Fruit fly (Drosophila melanogaster) whole organism, embryonic: ENCODE results near the gene ppk30.

Experiments used
- Aef1 ChIP-seq: fragments of 200-800 bp; sonication (Bioruptor generic); IDR thresholded peaks from 3 replicates; pipeline ENCODE4 v1.3.6; 2022; ENCODE audit warnings: missing biosample characterization, missing genetic modification characterization
- Antp ChIP-seq: fragments of 200-800 bp; sonication (Bioruptor generic); optimal IDR thresholded peaks from 3 replicates; lab custom pipeline; 2016; ENCODE audit warnings: missing biosample characterization, missing genetic modification characterization
- Atf3 ChIP-seq: fragments of 200-800 bp; sonication (Bioruptor generic); optimal IDR thresholded peaks from 3 replicates; lab custom pipeline; 2016; ENCODE audit warnings: missing biosample characterization, missing genetic modification characterization
- Awh ChIP-seq: fragments of 200-800 bp; sonication (Bioruptor generic); IDR thresholded peaks from 2 replicates; pipeline ENCODE4, ENCODE4 v1.3.6; 2022; ENCODE audit warnings: missing biosample characterization, missing genetic modification characterization
- CG10959 ChIP-seq: fragments of 200-800 bp; sonication (Bioruptor generic); IDR thresholded peaks from 2 replicates; pipeline ENCODE4 v1.3.6; 2022; ENCODE audit warnings: missing biosample characterization, missing genetic modification characterization
- CG11723 ChIP-seq: fragments of 200-800 bp; sonication (Bioruptor generic); optimal IDR thresholded peaks from 2 replicates; lab custom pipeline; 2017; ENCODE audit warnings: missing biosample characterization, mild to moderate bottlenecking, missing genetic modification characterization
- CG12219 ChIP-seq: fragments of 200-800 bp; sonication (Bioruptor generic); optimal IDR thresholded peaks from 3 replicates; lab custom pipeline; 2018; ENCODE audit warnings: missing biosample characterization, mild to moderate bottlenecking, missing genetic modification characterization
- CG14710 ChIP-seq: fragments of 200-800 bp; sonication (Bioruptor generic); optimal IDR thresholded peaks from 3 replicates; lab custom pipeline; 2019; ENCODE audit warnings: missing biosample characterization, mild to moderate bottlenecking, missing genetic modification characterization, moderate library complexity
- CG17802 ChIP-seq: fragments of 200-800 bp; sonication (Bioruptor generic); optimal IDR thresholded peaks from 2 replicates; lab custom pipeline; 2018; ENCODE audit warnings: missing biosample characterization, mild to moderate bottlenecking, missing genetic modification characterization, moderate library complexity
- CG2712 ChIP-seq: fragments of 200-800 bp; optimal IDR thresholded peaks from 3 replicates; lab custom pipeline; 2019; ENCODE audit warnings: missing biosample characterization, mild to moderate bottlenecking, missing genetic modification characterization, moderate library complexity
- CG2875 ChIP-seq: fragments of 200-800 bp; sonication (Bioruptor generic); optimal IDR thresholded peaks from 2 replicates; lab custom pipeline; 2017; ENCODE audit warnings: missing biosample characterization, mild to moderate bottlenecking, missing genetic modification characterization, missing genetic modification reagents
- CG31441 ChIP-seq: fragments of 200-800 bp; sonication (Bioruptor generic); IDR thresholded peaks from 2 replicates; pipeline ENCODE4 v1.3.6; 2022; ENCODE audit warnings: missing biosample characterization, missing genetic modification characterization
- CG34224 ChIP-seq: fragments of 200-800 bp; sonication (Bioruptor generic); IDR thresholded peaks from 3 replicates; pipeline ENCODE4 v1.3.6; 2022; ENCODE audit warnings: missing biosample characterization, missing genetic modification characterization; ENCODE audit not compliant: partially characterized antibody
- CG3995 ChIP-seq: fragments of 200-800 bp; sonication (Bioruptor generic); optimal IDR thresholded peaks from 3 replicates; lab custom pipeline; 2016; ENCODE audit warnings: missing biosample characterization, missing genetic modification characterization
- CG4328 ChIP-seq: fragments of 200-800 bp; sonication (Bioruptor generic); optimal IDR thresholded peaks from 3 replicates; lab custom pipeline; 2017; ENCODE audit warnings: missing biosample characterization, missing genetic modification reagents, missing genetic modification characterization
- CG7839 ChIP-seq: fragments of 200-800 bp; sonication (Bioruptor generic); optimal IDR thresholded peaks from 3 replicates; lab custom pipeline; 2018; ENCODE audit warnings: missing biosample characterization, mild to moderate bottlenecking, missing genetic modification characterization, moderate library complexity
- CG7963 ChIP-seq: fragments of 200-800 bp; sonication (Bioruptor generic); IDR thresholded peaks from 3 replicates; pipeline ENCODE4 v1.3.6; 2022; ENCODE audit warnings: missing biosample characterization, missing genetic modification characterization; ENCODE audit not compliant: partially characterized antibody
- CG8478 ChIP-seq: fragments of >200 bp; optimal IDR thresholded peaks from 2 replicates; lab custom pipeline; 2018
- CG9727 ChIP-seq: fragments of 200-800 bp; sonication (Bioruptor generic); optimal IDR thresholded peaks from 3 replicates; lab custom pipeline; 2017; ENCODE audit warnings: missing biosample characterization, mild to moderate bottlenecking, missing genetic modification characterization
- CG9797 ChIP-seq: fragments of 200-800 bp; sonication (Bioruptor generic); optimal IDR thresholded peaks from 3 replicates; lab custom pipeline; 2018; ENCODE audit warnings: missing biosample characterization, mild to moderate bottlenecking, missing genetic modification characterization
- Chrac-16 ChIP-seq: fragments of 200-800 bp; sonication (Bioruptor generic); optimal IDR thresholded peaks from 3 replicates; lab custom pipeline; 2016; ENCODE audit warnings: missing biosample characterization, missing genetic modification characterization
- E2f1 ChIP-seq: fragments of 200-800 bp; sonication (Bioruptor generic); IDR thresholded peaks from 2 replicates; pipeline ENCODE4 v1.3.6; 2022; ENCODE audit warnings: missing biosample characterization, missing genetic modification characterization
- E2f2 ChIP-seq: fragments of 200-800 bp; sonication (Bioruptor generic); IDR thresholded peaks from 2 replicates; pipeline ENCODE4 v1.3.6; 2022; ENCODE audit warnings: missing biosample characterization, missing genetic modification characterization
- Fer1 ChIP-seq: fragments of 200-800 bp; sonication (Bioruptor generic); optimal IDR thresholded peaks from 2 replicates; lab custom pipeline; 2017; ENCODE audit warnings: missing biosample characterization, mild to moderate bottlenecking, missing genetic modification characterization
- Hand ChIP-seq: fragments of 200-800 bp; sonication (Bioruptor generic); optimal IDR thresholded peaks from 2 replicates; lab custom pipeline; 2017; ENCODE audit warnings: mild to moderate bottlenecking, missing biosample characterization, missing genetic modification reagents, missing genetic modification characterization
- Hmr ChIP-seq: fragments of 200-800 bp; sonication (Bioruptor generic); optimal IDR thresholded peaks from 3 replicates; lab custom pipeline; 2017; ENCODE audit warnings: mild to moderate bottlenecking, missing biosample characterization, missing genetic modification reagents, missing genetic modification characterization
- Jarid2 ChIP-seq: fragments of 200-800 bp; sonication (Bioruptor generic); optimal IDR thresholded peaks from 3 replicates; lab custom pipeline; 2017; ENCODE audit warnings: mild to moderate bottlenecking, missing biosample characterization, missing genetic modification reagents, missing genetic modification characterization
- MTF-1 ChIP-seq: fragments of 200-800 bp; sonication (Bioruptor generic); optimal IDR thresholded peaks from 2 replicates; lab custom pipeline; 2018; ENCODE audit warnings: missing biosample characterization, mild to moderate bottlenecking, missing genetic modification characterization, borderline replicate concordance
- NFAT ChIP-seq: fragments of 200-800 bp; sonication (Bioruptor generic); IDR thresholded peaks from 2 replicates; pipeline ENCODE4 v1.3.6; 2022; ENCODE audit warnings: missing biosample characterization, missing genetic modification characterization
- Rfx ChIP-seq: fragments of 200-800 bp; sonication (Bioruptor generic); IDR thresholded peaks from 2 replicates; pipeline ENCODE4 v1.3.6; 2022; ENCODE audit warnings: missing biosample characterization, missing genetic modification characterization
- YL-1 ChIP-seq: fragments of 200-800 bp; sonication (Bioruptor generic); optimal IDR thresholded peaks from 3 replicates; lab custom pipeline; 2017; ENCODE audit warnings: missing biosample characterization, mild to moderate bottlenecking, missing genetic modification characterization
- ac ChIP-seq: fragments of 200-800 bp; sonication (Bioruptor generic); optimal IDR thresholded peaks from 3 replicates; lab custom pipeline; 2017; ENCODE audit warnings: missing biosample characterization, mild to moderate bottlenecking, missing genetic modification characterization
- amos ChIP-seq: fragments of 200-800 bp; sonication (Bioruptor generic); IDR thresholded peaks from 2 replicates; pipeline ENCODE4 v1.3.6; 2022; ENCODE audit warnings: missing biosample characterization, missing genetic modification characterization; ENCODE audit not compliant: partially characterized antibody
- ase ChIP-seq: fragments of 200-800 bp; sonication (Bioruptor generic); IDR thresholded peaks from 3 replicates; pipeline ENCODE4 v1.3.6; 2022; ENCODE audit warnings: missing biosample characterization, missing genetic modification characterization
- bbx ChIP-seq: fragments of 200-800 bp; sonication (Bioruptor generic); IDR thresholded peaks from 2 replicates; pipeline ENCODE4 v1.3.6; 2022; ENCODE audit warnings: missing biosample characterization, missing genetic modification characterization; ENCODE audit not compliant: partially characterized antibody
- bsh ChIP-seq, 2 experiments: fragments of 200-800 bp; sonication (Bioruptor generic); optimal IDR thresholded peaks; 2 replicates each; lab custom pipeline; 2017 to 2018; ENCODE audit warnings: mild to moderate bottlenecking in 2 of 2, missing biosample characterization in 2 of 2, missing genetic modification characterization in 2 of 2, moderate library complexity in 1 of 2
- chinmo ChIP-seq: fragments of 200-800 bp; sonication (Bioruptor generic); IDR thresholded peaks from 4 replicates; pipeline ENCODE4 v1.3.6; 2022; ENCODE audit warnings: missing biosample characterization, missing genetic modification characterization; ENCODE audit not compliant: partially characterized antibody
- chn ChIP-seq: fragments of 200-800 bp; sonication (Bioruptor generic); optimal IDR thresholded peaks from 2 replicates; lab custom pipeline; 2016; ENCODE audit warnings: missing biosample characterization, missing genetic modification characterization
- corto ChIP-seq: fragments of 200-800 bp; sonication (Bioruptor generic); optimal IDR thresholded peaks from 2 replicates; lab custom pipeline; 2016; ENCODE audit warnings: missing biosample characterization, mild to moderate bottlenecking, missing genetic modification characterization, moderate library complexity
- dimm ChIP-seq: fragments of 200-800 bp; sonication (Bioruptor generic); IDR thresholded peaks from 2 replicates; pipeline ENCODE4 v1.3.6; 2022; ENCODE audit warnings: missing biosample characterization, missing genetic modification characterization
- gce ChIP-seq: fragments of 200-800 bp; sonication (Bioruptor generic); IDR thresholded peaks from 3 replicates; pipeline ENCODE4 v1.3.6; 2022; ENCODE audit warnings: missing biosample characterization, missing genetic modification characterization
- hbn ChIP-seq: fragments of 200-800 bp; sonication (Bioruptor generic); IDR thresholded peaks from 2 replicates; pipeline ENCODE4 v1.3.6; 2022; ENCODE audit warnings: missing biosample characterization, missing genetic modification characterization; ENCODE audit not compliant: partially characterized antibody
- ken ChIP-seq: fragments of 200-800 bp; sonication (Bioruptor generic); IDR thresholded peaks from 3 replicates; pipeline ENCODE4 v1.3.6; 2022; ENCODE audit warnings: missing biosample characterization, missing genetic modification characterization
- nmo ChIP-seq: fragments of 200-800 bp; sonication (Bioruptor generic); optimal IDR thresholded peaks from 2 replicates; lab custom pipeline; 2018; ENCODE audit warnings: missing biosample characterization, mild to moderate bottlenecking, missing genetic modification characterization, moderate library complexity
- pan ChIP-seq, 4 experiments: fragments of >200 bp in 3 of 4; fragments of 200-800 bp in 1 of 4; sonication (Bioruptor generic) in 1 of 4; optimal IDR thresholded peaks in 3 of 4; IDR thresholded peaks in 1 of 4; 2 replicates each; pipeline versions ENCODE4 v1.3.6 to Lab custom; 2017 to 2022; ENCODE audit warnings: missing biosample characterization in 2 of 4, missing genetic modification characterization in 2 of 4, mixed read lengths in 1 of 4
- slou ChIP-seq: fragments of 200-800 bp; sonication (Bioruptor generic); optimal IDR thresholded peaks from 3 replicates; lab custom pipeline; 2016; ENCODE audit warnings: missing biosample characterization, missing genetic modification characterization
- sr ChIP-seq: fragments of 200-800 bp; sonication (Bioruptor generic); IDR thresholded peaks from 3 replicates; pipeline ENCODE4 v1.3.6; 2022; ENCODE audit warnings: missing biosample characterization, missing genetic modification characterization
- unpg ChIP-seq: fragments of 200-800 bp; sonication (Bioruptor generic); optimal IDR thresholded peaks from 3 replicates; lab custom pipeline; 2018; ENCODE audit warnings: missing biosample characterization, mild to moderate bottlenecking, missing genetic modification characterization, moderate library complexity
- zf30C ChIP-seq: fragments of 200-800 bp; sonication (Bioruptor generic); optimal IDR thresholded peaks from 3 replicates; lab custom pipeline; 2018; ENCODE audit warnings: missing biosample characterization, mild to moderate bottlenecking, missing genetic modification characterization

Gene ppk30

DNA sequence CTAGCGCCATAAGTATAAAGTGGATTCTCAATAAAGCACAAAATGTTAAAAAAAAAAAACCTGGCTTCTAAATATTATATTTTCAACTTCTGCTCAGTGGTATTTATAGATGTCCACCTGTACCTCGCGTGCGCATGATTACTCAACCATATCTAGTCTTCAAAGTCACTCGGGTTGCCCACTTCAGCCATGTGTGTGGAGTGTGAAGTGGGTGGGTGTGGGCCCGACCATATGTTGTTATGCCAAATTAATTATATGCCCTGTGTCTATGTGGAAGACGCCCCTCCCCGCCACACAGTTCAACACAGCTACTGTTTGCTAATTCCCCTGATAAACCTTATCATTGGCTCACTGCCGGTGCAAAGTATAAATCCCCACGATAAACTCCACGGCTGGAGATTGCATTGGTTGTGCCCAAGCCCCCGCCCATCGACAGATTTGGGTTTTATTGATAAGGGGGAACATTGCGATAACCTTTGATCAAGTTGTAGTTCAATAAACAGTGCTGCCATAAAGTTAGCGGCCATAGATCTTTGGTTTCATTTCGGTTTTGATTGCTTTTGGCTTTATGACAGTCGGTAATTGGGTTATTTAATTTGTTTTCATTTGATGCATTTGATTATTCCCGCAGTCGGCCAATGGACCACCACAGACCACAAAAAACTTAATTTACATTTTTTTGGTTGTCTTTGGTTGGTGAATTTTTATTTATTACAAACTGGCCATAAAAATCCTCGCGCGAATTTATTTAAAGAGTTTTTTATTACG lies 48.1 kb upstream of the ppk30 start (continued):
- no peak for TF ChIP-seq dimm
- no peak for TF ChIP-seq CG31441 (GFP tag; lab: Robert Waterston, UW)
- TF ChIP-seq CG7963 = no peak
- peak; percentile 4 for TF ChIP-seq CG12219
- TF ChIP-seq chn (GFP tag; lab: Kevin White, UChicago) = no peak
- no peak for TF ChIP-seq CG14710 (tag; lab: Kevin White, UChicago)
- no peak for TF ChIP-seq ac (GFP tag; lab: Kevin White, UChicago)
- peak; percentile 77; the same call in 1 of the 4 replicates for TF ChIP-seq chinmo (GFP tag; lab: Robert Waterston, UW)
- no peak for TF ChIP-seq zf30C
- TF ChIP-seq Awh (GFP tag; lab: Robert Waterston, UW) = no peak
- peak; percentile 12 for TF ChIP-seq CG7839 (tag; lab: Kevin White, UChicago)
- TF ChIP-seq CG8478 (lab: Kevin White, UChicago) = no peak
- TF ChIP-seq gce (GFP tag; lab: Robert Waterston, UW) = no peak
- TF ChIP-seq pan (optimal IDR thresholded peaks at IDR 0.05; lab: Kevin White, UChicago) = no peak
- TF ChIP-seq pan (GFP tag; optimal IDR thresholded peaks at IDR 0.05 in 1 of 2, IDR thresholded peaks at IDR 0.05 in 1 of 2) = no peak
- TF ChIP-seq Antp = no peak
- no peak for TF ChIP-seq MTF-1 (GFP tag; lab: Kevin White, UChicago)
- TF ChIP-seq Rfx (GFP tag; lab: Robert Waterston, UW) = 0 out of 2 replicates have a peak, but pooled peaks have one; percentile 10
- no peak for TF ChIP-seq CG11723 (GFP tag; lab: Kevin White, UChicago)
- no peak for TF ChIP-seq corto (GFP tag; lab: Kevin White, UChicago)
- no peak for TF ChIP-seq CG34224 (GFP tag; lab: Robert Waterston, UW)
- no peak for TF ChIP-seq E2f1 (GFP tag; lab: Robert Waterston, UW)
- TF ChIP-seq CG4328 (GFP tag; lab: Kevin White, UChicago) = no peak
- TF ChIP-seq CG10959 (GFP tag; lab: Robert Waterston, UW) = no peak
- no peak for TF ChIP-seq sr (GFP tag; lab: Robert Waterston, UW)
- TF ChIP-seq E2f2 (GFP tag; lab: Robert Waterston, UW) = no peak
- no peak for TF ChIP-seq bbx (GFP tag; lab: Robert Waterston, UW)
- no peak for TF ChIP-seq CG2875
- TF ChIP-seq CG3995 = no peak
- no peak for TF ChIP-seq hbn (GFP tag; lab: Robert Waterston, UW)
- no peak for TF ChIP-seq bsh (GFP tag; optimal IDR thresholded peaks at IDR 0.05; lab: Kevin White, UChicago)
- no peak for TF ChIP-seq Hand (GFP tag; lab: Kevin White, UChicago)
- no peak for TF ChIP-seq slou (GFP tag; lab: Kevin White, UChicago)
- no peak for TF ChIP-seq NFAT (GFP tag; lab: Robert Waterston, UW)
- TF ChIP-seq Atf3 = no peak
- no peak for TF ChIP-seq unpg (GFP tag; lab: Kevin White, UChicago)
- no peak for TF ChIP-seq CG2712 (tag; lab: Kevin White, UChicago)
- no peak for TF ChIP-seq ase (GFP tag; lab: Robert Waterston, UW)
- TF ChIP-seq CG17802 (tag; lab: Kevin White, UChicago) = no peak
- TF ChIP-seq CG9797 (GFP tag; lab: Kevin White, UChicago) = no peak
- no peak for TF ChIP-seq Aef1
- no peak for TF ChIP-seq amos
- TF ChIP-seq CG9727 (GFP tag; lab: Kevin White, UChicago) = no peak
- peak; percentile 50 for TF ChIP-seq Fer1 (GFP tag; lab: Kevin White, UChicago)
- TF ChIP-seq Jarid2 (GFP tag; lab: Kevin White, UChicago) = no peak
- TF ChIP-seq Hmr (GFP tag; lab: Kevin White, UChicago) = no peak
- TF ChIP-seq YL-1 (GFP tag; lab: Kevin White, UChicago) = no peak
- TF ChIP-seq ken (GFP tag; lab: Robert Waterston, UW) = no peak
- no peak for TF ChIP-seq Chrac-16 (GFP tag; lab: Kevin White, UChicago)
- no peak for TF ChIP-seq nmo
